Worm (Caenorhabditis elegans): Measurements from ENCODE around the gene clec-151.

DNA sequence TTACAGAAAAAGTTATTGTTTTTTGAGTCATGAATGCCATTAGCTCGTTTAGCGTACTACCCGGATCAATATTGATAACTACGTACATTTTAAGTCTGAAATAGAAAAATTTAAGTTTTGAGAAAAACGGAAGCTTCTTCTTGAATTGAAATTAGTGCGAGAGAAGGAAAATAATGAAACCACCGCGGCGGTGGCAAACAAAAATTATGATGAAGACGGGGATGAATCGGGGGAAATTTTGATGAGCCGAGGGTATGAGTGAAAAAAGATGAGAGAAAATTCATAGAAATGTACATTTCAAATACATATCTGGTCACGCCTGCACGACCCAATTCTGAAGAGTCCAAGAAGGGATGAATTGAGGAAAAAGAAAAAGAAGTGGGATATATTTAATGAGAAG lies 37.0 kb downstream of the clec-151 start, which contains the start of gene T23F11.4:
- TF ChIP-seq hrde-1 (tag; optimal IDR thresholded peaks at IDR 0.05; ENCODE audit: borderline replicate concordance) (no peak), nhr-90 (tag; optimal IDR thresholded peaks at IDR 0.05) (no peak), lin-26 (GFP tag; IDR thresholded peaks at IDR 0.05) (no peak)

Measured in whole organism, young adult.